Worm (Caenorhabditis elegans): ENCODE measurements around the gene F49F1.18.

- no peak for TF ChIP-seq lin-13 (tag; optimal IDR thresholded peaks at IDR 0.05)
- no peak for TF ChIP-seq nhr-76 (tag; optimal IDR thresholded peaks at IDR 0.05)
- TF ChIP-seq elt-3 (tag; optimal IDR thresholded peaks at IDR 0.05), result no peak
- no peak for TF ChIP-seq snpc-4 (tag; optimal IDR thresholded peaks at IDR 0.05)
- TF ChIP-seq elt-1 (tag; optimal IDR thresholded peaks at IDR 0.05; ENCODE audit: borderline replicate concordance, insufficient read depth), result no peak
- no peak for TF ChIP-seq zip-8 (tag; optimal IDR thresholded peaks at IDR 0.05)
These were observed 1.1 kb downstream of the F49F1.18 start, which contains the start of gene F49F1.10 for ce11 chrIV:4139022-4139421.

All from whole organism, mixed stage, embryonic.